Worm (Caenorhabditis elegans): ENCODE data around the gene srv-31.

DNA sequence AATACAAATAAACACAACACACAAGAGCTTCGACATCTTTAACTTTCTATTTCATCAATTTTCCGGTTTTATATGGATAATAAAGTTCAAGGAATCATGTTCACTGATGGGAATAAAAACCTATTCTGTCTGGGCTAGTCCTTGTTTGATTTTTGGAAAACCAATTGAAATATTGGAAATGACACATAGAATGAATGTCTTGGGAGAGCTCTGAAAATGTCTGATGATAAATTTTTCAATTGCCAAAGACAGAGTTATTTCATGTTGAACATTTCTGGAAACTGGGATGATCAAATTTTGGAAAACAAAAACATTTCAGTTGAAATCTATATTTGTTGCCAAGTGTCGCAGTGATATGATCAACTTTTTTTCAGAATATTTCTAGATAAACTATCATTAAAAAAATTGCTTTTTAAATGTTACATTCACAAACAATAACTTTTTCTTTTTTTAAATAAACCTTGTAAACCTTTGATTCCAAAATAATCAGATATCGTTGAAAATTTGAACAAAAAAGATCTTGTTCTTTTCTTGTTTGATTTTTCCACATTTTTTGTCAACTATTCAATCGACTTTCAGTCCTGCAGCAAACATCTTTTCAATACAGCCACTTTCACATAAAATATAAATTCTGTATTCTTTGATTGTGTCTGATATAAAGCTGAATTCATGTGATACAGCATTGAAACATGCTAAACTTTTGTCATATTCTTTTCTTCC, 34.2 kb downstream of the srv-31 start, which contains the start of the genes F58F9.6 and F58F9.8:
- TF ChIP-seq flt-1 (GFP tag; IDR thresholded peaks at IDR 0.05) (no peak), hmg-4 (GFP tag; optimal IDR thresholded peaks at IDR 0.05) (no peak), ceh-36 (tag; optimal IDR thresholded peaks at IDR 0.05) (no peak), ama-1 (optimal IDR thresholded peaks at IDR 0.05) (no peak), B0310.2 (tag; optimal IDR thresholded peaks at IDR 0.05) (no peak)
